Worm (Caenorhabditis elegans) whole organism, late embryonic: ENCODE data around the gene irld-17.

Experiments used
- C08G9.2 ChIP-seq: sonication (generic microtip); optimal IDR thresholded peaks from 2 replicates; lab custom pipeline; 2016; ENCODE audit warnings: mild to moderate bottlenecking, missing genetic modification characterization, moderate library complexity, missing compliant biosample characterization
- ama-1 ChIP-seq: fragments of 150-350 bp; optimal IDR thresholded peaks from 2 replicates; lab custom pipeline; 2014
- ceh-19 ChIP-seq: fragments of 200-800 bp; sonication (Bioruptor generic); optimal IDR thresholded peaks from 2 replicates; lab custom pipeline; 2018; ENCODE audit warnings: mild to moderate bottlenecking, missing genetic modification characterization, missing compliant biosample characterization
- ceh-30 ChIP-seq: fragments of 150-350 bp; optimal IDR thresholded peaks from 2 replicates; lab custom pipeline; 2014; ENCODE audit warnings: missing biosample characterization, missing genetic modification characterization
- dve-1 ChIP-seq: sonication (generic microtip); optimal IDR thresholded peaks from 2 replicates; lab custom pipeline; 2017; ENCODE audit warnings: antibody characterized with exemption, mild to moderate bottlenecking, missing genetic modification characterization, missing compliant biosample characterization
- gmeb-2 ChIP-seq: sonication (generic microtip); optimal IDR thresholded peaks from 2 replicates; lab custom pipeline; 2016; ENCODE audit warnings: missing genetic modification characterization, inconsistent platforms, missing compliant biosample characterization
- hlh-30 ChIP-seq: sonication (generic microtip); optimal IDR thresholded peaks from 2 replicates; lab custom pipeline; 2017; ENCODE audit warnings: antibody characterized with exemption, missing genetic modification characterization, missing compliant biosample characterization; ENCODE audit not compliant: insufficient read depth
- hlh-6 ChIP-seq: sonication (generic microtip); optimal IDR thresholded peaks from 2 replicates; lab custom pipeline; 2016; ENCODE audit warnings: missing genotype, missing genetic modification characterization, missing compliant biosample characterization
- lin-11 ChIP-seq: fragments of 200-800 bp; sonication (Bioruptor generic); optimal IDR thresholded peaks from 2 replicates; lab custom pipeline; 2018; ENCODE audit warnings: mild to moderate bottlenecking, missing genetic modification characterization, missing compliant biosample characterization
- pat-9 ChIP-seq: fragments of 200-800 bp; sonication (Bioruptor generic); optimal IDR thresholded peaks from 2 replicates; lab custom pipeline; 2018; ENCODE audit warnings: mild to moderate bottlenecking, missing genetic modification characterization, moderate library complexity, missing compliant biosample characterization
- pha-4 ChIP-seq: fragments of 150-350 bp; optimal IDR thresholded peaks from 2 replicates; lab custom pipeline; 2018; ENCODE audit warnings: missing biosample characterization, missing genetic modification reagents, missing genetic modification characterization
- tbx-2 ChIP-seq: sonication (generic microtip); optimal IDR thresholded peaks from 2 replicates; lab custom pipeline; 2016; ENCODE audit warnings: missing genetic modification characterization, missing compliant biosample characterization
- unc-42 ChIP-seq: sonication (generic microtip); optimal IDR thresholded peaks from 2 replicates; lab custom pipeline; 2016; ENCODE audit warnings: missing genotype, missing genetic modification characterization, missing compliant biosample characterization
- zip-5 ChIP-seq: sonication (generic microtip); optimal IDR thresholded peaks from 2 replicates; lab custom pipeline; 2016; ENCODE audit warnings: missing genetic modification characterization, missing compliant biosample characterization

ce11 chrV:1621494-1621893 is 10.3 kb upstream of the irld-17 start, which contains the start of gene nhr-117:
- TF ChIP-seq ceh-19 (GFP tag; lab: Kevin White, UChicago) (no peak), pat-9 (no peak), C08G9.2 (tag; lab: Kevin White, UChicago) (no peak), pha-4 (tag; lab: Kevin White, UChicago) (no peak), hlh-30 (tag; lab: Kevin White, UChicago) (no peak), ama-1 (lab: Kevin White, UChicago) (no peak), ceh-30 (no peak), lin-11 (no peak), zip-5 (no peak), gmeb-2 (no peak), hlh-6 (tag; lab: Kevin White, UChicago) (no peak), unc-42 (tag; lab: Kevin White, UChicago) (no peak), tbx-2 (no peak), dve-1 (tag; lab: Kevin White, UChicago) (no peak)
